Worm (Caenorhabditis elegans): ENCODE results near the gene K03B8.8.

DNA sequence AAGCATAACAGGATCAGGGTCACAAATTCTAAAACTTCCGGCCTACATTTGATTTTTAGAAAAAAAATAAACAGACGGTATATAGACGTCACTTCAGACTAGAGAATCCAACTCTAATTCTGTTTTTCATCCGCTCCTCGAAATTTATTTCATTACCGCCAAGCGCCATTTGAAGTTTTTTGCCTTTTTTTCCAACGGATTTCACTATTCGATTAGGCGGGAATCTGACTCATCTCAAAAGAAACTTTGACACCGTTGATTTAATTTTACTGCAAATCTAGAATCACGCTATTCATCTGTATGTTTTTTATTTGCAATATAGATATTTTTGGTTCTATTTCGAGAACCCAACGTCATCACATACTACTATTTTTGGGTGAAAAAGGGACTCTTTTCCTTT, 20.0 kb upstream of the K03B8.8 start:
- no peak for TF ChIP-seq F37D6.2 (tag; optimal IDR thresholded peaks at IDR 0.05)
- TF ChIP-seq dpl-1 (GFP tag; optimal IDR thresholded peaks at IDR 0.05) = no peak
- TF ChIP-seq snpc-4 (tag; optimal IDR thresholded peaks at IDR 0.05) = no peak
- TF ChIP-seq lin-13 (GFP tag; optimal IDR thresholded peaks at IDR 0.05) = no peak
- no peak for TF ChIP-seq ceh-82 (tag; optimal IDR thresholded peaks at IDR 0.05)
- no peak for TF ChIP-seq pqm-1 (tag; optimal IDR thresholded peaks at IDR 0.05)

Data from whole organism, L4 larva.